Worm (Caenorhabditis elegans) whole organism, mixed stage, embryonic: ENCODE results near the gene gpr-1.

Source experiments
- blmp-1 ChIP-seq: fragments of 150-350 bp; optimal IDR thresholded peaks from 2 replicates; lab custom pipeline; 2014; ENCODE audit warnings: missing biosample characterization, missing genetic modification characterization
- ham-2 ChIP-seq: fragments of 200-800 bp; sonication (Bioruptor generic); optimal IDR thresholded peaks from 2 replicates; lab custom pipeline; 2018; ENCODE audit warnings: mild to moderate bottlenecking, missing genetic modification characterization, missing compliant biosample characterization
- lin-32 ChIP-seq: fragments of 200-800 bp; sonication (Bioruptor generic); optimal IDR thresholded peaks from 2 replicates; lab custom pipeline; 2018; ENCODE audit warnings: mild to moderate bottlenecking, missing genetic modification characterization, missing compliant biosample characterization
- mep-1 ChIP-seq: fragments of 150-350 bp; optimal IDR thresholded peaks from 2 replicates; lab custom pipeline; 2017; ENCODE audit warnings: missing biosample characterization, missing genetic modification reagents, missing genetic modification characterization, inconsistent platforms
- nhr-28 ChIP-seq: fragments of 150-350 bp; optimal IDR thresholded peaks from 2 replicates; lab custom pipeline; 2014; ENCODE audit warnings: missing biosample characterization, missing genetic modification characterization
- nhr-76 ChIP-seq: sonication (generic microtip); optimal IDR thresholded peaks from 2 replicates; lab custom pipeline; 2017; ENCODE audit warnings: missing biosample characterization, missing genetic modification characterization
- pha-4 ChIP-seq: fragments of 150-350 bp; optimal IDR thresholded peaks from 2 replicates; lab custom pipeline; 2018; ENCODE audit warnings: missing biosample characterization, missing genetic modification reagents, missing genetic modification characterization
- sptf-1 ChIP-seq: sonication (generic microtip); optimal IDR thresholded peaks from 2 replicates; lab custom pipeline; 2017; ENCODE audit warnings: mild to moderate bottlenecking, missing genetic modification characterization, moderate library complexity, missing compliant biosample characterization
- tbx-8 ChIP-seq: fragments of 200-800 bp; sonication (Bioruptor generic); optimal IDR thresholded peaks from 2 replicates; lab custom pipeline; 2018; ENCODE audit warnings: mild to moderate bottlenecking, missing genetic modification characterization, moderate library complexity, missing compliant biosample characterization
- unc-120 ChIP-seq: sonication (generic microtip); optimal IDR thresholded peaks from 2 replicates; lab custom pipeline; 2017; ENCODE audit warnings: missing genetic modification characterization, missing compliant biosample characterization; ENCODE audit not compliant: poor library complexity, severe bottlenecking
- unc-62 ChIP-seq: fragments of 150-350 bp; optimal IDR thresholded peaks from 2 replicates; lab custom pipeline; 2014; ENCODE audit warnings: missing biosample characterization, missing genetic modification reagents, missing genetic modification characterization
- ztf-11 ChIP-seq: fragments of 150-350 bp; optimal IDR thresholded peaks from 2 replicates; lab custom pipeline; 2014; ENCODE audit warnings: missing biosample characterization, missing genetic modification characterization

DNA sequence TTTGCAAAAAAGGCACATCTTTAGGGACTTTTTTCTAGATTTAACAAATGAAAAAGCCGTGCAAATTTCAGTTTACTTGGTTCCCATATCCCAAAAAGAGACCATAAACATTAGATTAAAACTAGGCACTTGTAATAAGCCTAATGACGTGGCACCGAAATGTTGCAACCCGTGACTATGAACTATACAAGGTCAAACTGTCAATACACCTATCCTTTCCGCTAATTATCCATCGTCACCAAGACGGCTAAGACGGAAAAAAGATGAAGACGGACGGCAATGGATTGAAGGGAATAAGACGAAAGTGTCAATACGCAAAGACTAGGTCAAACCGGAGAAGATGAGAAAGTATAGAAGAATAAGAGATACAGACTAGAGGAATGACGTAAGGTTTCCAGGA lies 29.8 kb upstream of the gpr-1 start:
- TF ChIP-seq pha-4 (tag; lab: Kevin White, UChicago) (no peak), mep-1 (no peak), sptf-1 (tag; lab: Kevin White, UChicago) (no peak), blmp-1 (tag; lab: Kevin White, UChicago) (no peak), unc-62 (GFP tag; lab: Kevin White, UChicago) (no peak), unc-120 (tag; lab: Kevin White, UChicago) (no peak), ham-2 (GFP tag; lab: Kevin White, UChicago) (peak; percentile 88), nhr-28 (tag; lab: Kevin White, UChicago) (no peak), lin-32 (GFP tag; lab: Kevin White, UChicago) (no peak), nhr-76 (tag; lab: Kevin White, UChicago) (no peak), tbx-8 (no peak), ztf-11 (tag; lab: Kevin White, UChicago) (no peak)
